Worm (Caenorhabditis elegans): ENCODE data around the gene C02F5.13.
A peak's percentile ranks its signal among the peaks of the same experiment; 100 is the strongest.

Gene C02F5.13

ce11 chrIII:8239325-8239724, 7.8 kb upstream of the C02F5.13 start, which contains the start of gene tsp-1:
Gene tsp-1 (minus strand): TSS chrIII:8239423.
- TF ChIP-seq elt-2 (tag; optimal IDR thresholded peaks at IDR 0.05) (peak; percentile 35), pha-4 (tag; optimal IDR thresholded peaks at IDR 0.05) (peak; percentile 21), pqm-1 (tag; optimal IDR thresholded peaks at IDR 0.05) (peak; percentile 39), snpc-4 (tag; optimal IDR thresholded peaks at IDR 0.05) (no peak), R02D3.7 (tag; optimal IDR thresholded peaks at IDR 0.05) (no peak)

DNA sequence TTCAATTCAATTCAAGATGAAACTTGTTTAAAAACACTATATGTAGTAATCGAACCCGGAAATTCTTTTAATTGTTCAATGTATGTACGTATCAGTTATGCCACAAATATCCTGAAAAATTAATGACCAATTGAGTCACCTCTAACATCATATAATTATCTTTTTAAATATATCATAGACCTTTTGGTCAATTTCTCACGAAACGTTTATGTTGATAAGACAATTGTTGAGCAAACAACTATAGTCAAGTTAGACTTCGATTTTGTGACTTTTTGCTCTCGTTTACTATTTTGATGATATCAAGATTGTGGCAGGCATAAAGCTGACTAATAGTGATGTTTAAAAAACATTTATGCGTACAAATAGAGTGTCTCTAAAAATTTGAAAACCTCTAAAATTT, 6.9 kb upstream of the C02F5.13 start:
- TF ChIP-seq pqm-1 (tag; optimal IDR thresholded peaks at IDR 0.05) = peak; percentile 83
- peak; percentile 57 for TF ChIP-seq elt-2 (tag; optimal IDR thresholded peaks at IDR 0.05)
- TF ChIP-seq ama-1 (optimal IDR thresholded peaks at IDR 0.05) = no peak
- no peak for TF ChIP-seq unc-62 (GFP tag; optimal IDR thresholded peaks at IDR 0.05)
- no peak for TF ChIP-seq lin-39 (tag; optimal IDR thresholded peaks at IDR 0.05)
- TF ChIP-seq ceh-82 (tag; optimal IDR thresholded peaks at IDR 0.05) = no peak
- TF ChIP-seq skn-1 (tag; optimal IDR thresholded peaks at IDR 0.05) = no peak
- TF ChIP-seq aly-2 (tag; optimal IDR thresholded peaks at IDR 0.05) = no peak
- no peak for TF ChIP-seq unc-39 (tag; optimal IDR thresholded peaks at IDR 0.05)
- no peak for TF ChIP-seq lin-15B (tag; optimal IDR thresholded peaks at IDR 0.05)
- TF ChIP-seq fos-1 (tag; optimal IDR thresholded peaks at IDR 0.05) = no peak
- no peak for TF ChIP-seq nhr-23 (tag; optimal IDR thresholded peaks at IDR 0.05)
- TF ChIP-seq ztf-4 (tag; optimal IDR thresholded peaks at IDR 0.05) = no peak
- no peak for TF ChIP-seq lsy-12 (tag; optimal IDR thresholded peaks at IDR 0.05)
- TF ChIP-seq tbx-2 (tag; optimal IDR thresholded peaks at IDR 0.05) = no peak
- no peak for TF ChIP-seq pha-4 (tag; optimal IDR thresholded peaks at IDR 0.05)
- TF ChIP-seq nhr-43 (tag; optimal IDR thresholded peaks at IDR 0.05; ENCODE audit: poor library complexity, severe bottlenecking) = no peak

DNA sequence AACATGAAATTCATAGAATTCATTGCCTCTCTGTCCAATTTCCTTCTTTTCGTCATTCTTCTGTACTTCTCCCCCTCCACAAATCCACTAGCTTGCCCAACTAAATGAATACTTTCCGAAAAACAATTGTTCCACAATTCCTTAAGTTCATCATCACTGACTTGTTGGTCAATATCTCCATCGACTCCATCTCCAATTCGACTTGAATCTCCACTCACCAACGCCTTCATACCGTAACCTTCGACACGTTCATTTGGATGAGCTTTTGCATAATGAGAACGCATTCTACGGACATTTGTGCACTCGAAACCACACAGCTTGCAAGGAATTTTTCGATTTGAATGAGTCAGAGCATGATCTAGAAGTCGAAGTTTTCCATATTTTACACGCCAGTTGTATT, 6.2 kb upstream of the C02F5.13 start:
- TF ChIP-seq nhr-12 (tag; optimal IDR thresholded peaks at IDR 0.05) = no peak
- TF ChIP-seq lin-39 (tag; optimal IDR thresholded peaks at IDR 0.05) = no peak
- no peak for TF ChIP-seq elt-2 (tag; optimal IDR thresholded peaks at IDR 0.05)
- no peak for TF ChIP-seq daf-12 (tag; optimal IDR thresholded peaks at IDR 0.05)
- no peak for TF ChIP-seq fos-1 (tag; optimal IDR thresholded peaks at IDR 0.05)
- TF ChIP-seq nhr-76 (tag; optimal IDR thresholded peaks at IDR 0.05) = no peak
- no peak for TF ChIP-seq unc-39 (tag; optimal IDR thresholded peaks at IDR 0.05)
- TF ChIP-seq nfya-1 (tag; optimal IDR thresholded peaks at IDR 0.05; ENCODE audit: insufficient read depth) = no peak
- TF ChIP-seq nhr-67 (tag; optimal IDR thresholded peaks at IDR 0.05) = no peak
- no peak for TF ChIP-seq nhr-43 (tag; optimal IDR thresholded peaks at IDR 0.05; ENCODE audit: poor library complexity, severe bottlenecking)
- TF ChIP-seq nhr-25 (tag; optimal IDR thresholded peaks at IDR 0.05) = no peak
- no peak for TF ChIP-seq mdl-1 (tag; optimal IDR thresholded peaks at IDR 0.05)

DNA sequence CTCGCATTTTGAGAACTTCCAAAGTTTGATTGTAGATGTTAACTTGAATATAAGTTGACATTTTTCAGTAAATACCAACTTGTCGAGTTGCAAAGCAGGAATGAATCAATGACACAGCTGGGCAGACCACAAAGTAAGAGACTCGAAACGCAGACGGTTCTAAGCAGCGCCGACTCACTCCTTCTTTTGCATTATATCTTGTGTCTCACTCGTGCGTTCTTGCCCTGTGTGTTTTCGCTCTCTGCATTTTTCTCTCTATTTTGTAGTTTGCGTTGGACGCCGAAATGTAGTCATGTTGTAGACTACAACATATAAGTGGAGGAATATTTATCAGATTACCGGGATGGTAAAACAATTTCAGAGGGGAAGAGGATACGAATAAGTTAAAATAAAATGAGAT, 4.3 kb upstream of the C02F5.13 start, which contains the start of gene C02F5.12:
Gene C02F5.12, minus strand, starts transcription at position 221 of the 400 bp plus-strand sequence.
- peak; percentile 43 for TF ChIP-seq elt-2 (tag; optimal IDR thresholded peaks at IDR 0.05)
- TF ChIP-seq daf-12 (tag; optimal IDR thresholded peaks at IDR 0.05) = no peak
- peak; percentile 26 for TF ChIP-seq nhr-25 (tag; optimal IDR thresholded peaks at IDR 0.05)
- peak; percentile 59 for TF ChIP-seq nfya-1 (tag; optimal IDR thresholded peaks at IDR 0.05; ENCODE audit: insufficient read depth)
- TF ChIP-seq pha-4 (tag; optimal IDR thresholded peaks at IDR 0.05) = peak; percentile 72
- TF ChIP-seq hmg-11 (tag; optimal IDR thresholded peaks at IDR 0.05) = peak; percentile 24
- TF ChIP-seq ama-1 (optimal IDR thresholded peaks at IDR 0.05) = peak; percentile 80
- no peak for TF ChIP-seq sea-2 (GFP tag; optimal IDR thresholded peaks at IDR 0.05)
- peak; percentile 4 for TF ChIP-seq lsy-12 (tag; optimal IDR thresholded peaks at IDR 0.05)
- TF ChIP-seq egl-5 (tag; optimal IDR thresholded peaks at IDR 0.05) = no peak
- TF ChIP-seq pqm-1 (tag; optimal IDR thresholded peaks at IDR 0.05) = peak; percentile 22
- TF ChIP-seq nhr-23 (tag; optimal IDR thresholded peaks at IDR 0.05) = peak; percentile 17

DNA sequence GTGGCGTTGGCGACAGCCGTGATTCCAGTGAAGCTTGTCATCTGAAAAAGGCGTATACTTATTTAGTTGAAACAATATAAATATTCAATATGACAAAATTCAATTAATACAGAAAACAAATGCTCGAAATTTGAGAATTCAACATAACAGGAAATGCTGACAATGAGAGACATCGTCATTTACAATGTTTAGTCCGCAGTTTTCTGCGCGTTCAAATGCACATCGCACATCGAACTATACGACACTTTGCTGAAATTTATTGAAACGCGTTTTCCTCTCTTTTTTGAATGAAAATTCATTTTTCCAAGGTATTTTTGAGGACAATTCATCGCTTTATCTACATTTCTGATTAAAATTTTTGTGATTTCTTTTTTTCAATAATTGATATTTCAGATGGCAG, 3.1 kb upstream of the C02F5.13 start, which contains the start of the genes pbs-6 and cids-1:
Gene pbs-6, minus strand, starts transcription at position 41 of the 400 bp plus-strand sequence.
Gene cids-1, plus strand, starts transcription at position 394 of the 400 bp plus-strand sequence.
- no peak for TF ChIP-seq fkh-2 (tag; optimal IDR thresholded peaks at IDR 0.05)
- peak; percentile 27 for TF ChIP-seq lin-15B (tag; optimal IDR thresholded peaks at IDR 0.05)
- no peak for TF ChIP-seq ceh-82 (tag; optimal IDR thresholded peaks at IDR 0.05)
- TF ChIP-seq sea-2 (GFP tag; optimal IDR thresholded peaks at IDR 0.05) = no peak
- no peak for TF ChIP-seq lin-39 (tag; optimal IDR thresholded peaks at IDR 0.05)
- TF ChIP-seq elt-2 (tag; optimal IDR thresholded peaks at IDR 0.05) = no peak
- no peak for TF ChIP-seq nhr-12 (tag; optimal IDR thresholded peaks at IDR 0.05)
- peak; percentile 5 for TF ChIP-seq pha-4 (tag; optimal IDR thresholded peaks at IDR 0.05)
- no peak for TF ChIP-seq ama-1 (optimal IDR thresholded peaks at IDR 0.05)
- TF ChIP-seq skn-1 (tag; optimal IDR thresholded peaks at IDR 0.05) = peak; percentile 44
- TF ChIP-seq ceh-16 (tag; optimal IDR thresholded peaks at IDR 0.05) = no peak
- no peak for TF ChIP-seq egl-27 (tag; optimal IDR thresholded peaks at IDR 0.05)
- no peak for TF ChIP-seq ztf-4 (tag; optimal IDR thresholded peaks at IDR 0.05)
- no peak for TF ChIP-seq R02D3.7 (tag; optimal IDR thresholded peaks at IDR 0.05)
- no peak for TF ChIP-seq unc-39 (tag; optimal IDR thresholded peaks at IDR 0.05)
- TF ChIP-seq mdl-1 (tag; optimal IDR thresholded peaks at IDR 0.05) = no peak
- TF ChIP-seq snpc-4 (tag; optimal IDR thresholded peaks at IDR 0.05) = no peak
- peak; percentile 36 for TF ChIP-seq nfya-1 (tag; optimal IDR thresholded peaks at IDR 0.05; ENCODE audit: insufficient read depth)
- no peak for TF ChIP-seq nhr-11 (tag; optimal IDR thresholded peaks at IDR 0.05)
- no peak for TF ChIP-seq aly-2 (tag; optimal IDR thresholded peaks at IDR 0.05)
- no peak for TF ChIP-seq zag-1 (tag; optimal IDR thresholded peaks at IDR 0.05)
- TF ChIP-seq elt-1 (tag; optimal IDR thresholded peaks at IDR 0.05) = no peak
